Worm (Caenorhabditis elegans): ENCODE results near the gene F59B10.2.

ce11 chrII:10546784-10547087, 37.1 kb upstream of the F59B10.2 start:
- TF ChIP-seq lin-13 (tag; optimal IDR thresholded peaks at IDR 0.05) (no peak), lsy-2 (tag; optimal IDR thresholded peaks at IDR 0.05) (no peak), pha-4 (tag; optimal IDR thresholded peaks at IDR 0.05) (no peak)

All from whole organism, mixed stage, embryonic.